Worm (Caenorhabditis elegans) whole organism, L2 larva: ENCODE measurements around the gene F56D5.5.

ENCODE experiments used
- C34F6.9 ChIP-seq: fragments of 150-350 bp; optimal IDR thresholded peaks from 2 replicates; lab custom pipeline; 2014; ENCODE audit warnings: missing biosample characterization, missing genetic modification characterization
- F13H6.1 ChIP-seq: sonication (generic microtip); optimal IDR thresholded peaks from 2 replicates; lab custom pipeline; 2016; ENCODE audit warnings: missing genetic modification characterization, missing compliant biosample characterization
- R02D3.7 ChIP-seq: fragments of 150-350 bp; optimal IDR thresholded peaks from 2 replicates; lab custom pipeline; 2014; ENCODE audit warnings: missing biosample characterization, missing genetic modification characterization
- Y55F3AM.14 ChIP-seq: fragments of 200-800 bp; sonication (Bioruptor generic); optimal IDR thresholded peaks from 2 replicates; lab custom pipeline; 2018; ENCODE audit warnings: mild to moderate bottlenecking, missing genetic modification characterization, missing compliant biosample characterization
- ZK546.5 ChIP-seq: sonication (generic microtip); optimal IDR thresholded peaks from 2 replicates; lab custom pipeline; 2017; ENCODE audit warnings: missing biosample characterization, missing genetic modification characterization
- ama-1 ChIP-seq: fragments of 150-350 bp; optimal IDR thresholded peaks from 2 replicates; lab custom pipeline; 2018; ENCODE audit warnings: inconsistent platforms
- blmp-1 ChIP-seq: sonication (generic microtip); optimal IDR thresholded peaks from 2 replicates; lab custom pipeline; 2017; ENCODE audit warnings: missing genetic modification characterization, mild to moderate bottlenecking, missing compliant biosample characterization, antibody characterized with exemption, moderate library complexity; ENCODE audit not compliant: insufficient read depth
- ceh-82 ChIP-seq: fragments of 150-350 bp; optimal IDR thresholded peaks from 2 replicates; lab custom pipeline; 2014; ENCODE audit warnings: missing biosample characterization, missing genetic modification characterization
- dmd-4 ChIP-seq: sonication (generic microtip); optimal IDR thresholded peaks from 2 replicates; lab custom pipeline; 2017; ENCODE audit warnings: missing biosample characterization, missing genetic modification characterization
- egl-27 ChIP-seq: sonication (generic microtip); optimal IDR thresholded peaks from 3 replicates; lab custom pipeline; 2017; ENCODE audit warnings: missing biosample characterization, missing genetic modification reagents, missing genetic modification characterization
- elt-1 ChIP-seq: fragments of 150-350 bp; optimal IDR thresholded peaks from 2 replicates; lab custom pipeline; 2014; ENCODE audit warnings: missing biosample characterization, missing genetic modification characterization
- elt-3 ChIP-seq: sonication (generic microtip); optimal IDR thresholded peaks from 2 replicates; lab custom pipeline; 2017; ENCODE audit warnings: missing biosample characterization, missing genetic modification characterization
- fos-1 ChIP-seq: fragments of 150-350 bp; optimal IDR thresholded peaks from 2 replicates; lab custom pipeline; 2014; ENCODE audit warnings: missing biosample characterization, missing genetic modification characterization
- gmeb-1 ChIP-seq: fragments of 150-350 bp; optimal IDR thresholded peaks from 2 replicates; lab custom pipeline; 2014; ENCODE audit warnings: missing biosample characterization, missing genetic modification characterization
- lin-11 ChIP-seq: fragments of 150-350 bp; sonication (generic microtip); optimal IDR thresholded peaks from 2 replicates; lab custom pipeline; 2014; ENCODE audit warnings: missing biosample characterization, missing genetic modification characterization, inconsistent platforms, mixed read lengths
- lin-13 ChIP-seq: fragments of 150-350 bp; optimal IDR thresholded peaks from 2 replicates; lab custom pipeline; 2014; ENCODE audit warnings: missing biosample characterization, missing genetic modification reagents, missing genetic modification characterization
- lin-39 ChIP-seq: fragments of 150-350 bp; optimal IDR thresholded peaks from 2 replicates; lab custom pipeline; 2014; ENCODE audit warnings: missing biosample characterization, missing genetic modification reagents, missing genetic modification characterization
- mab-5 ChIP-seq: fragments of 150-350 bp; optimal IDR thresholded peaks from 2 replicates; lab custom pipeline; 2014; ENCODE audit warnings: missing biosample characterization, missing genetic modification characterization
- mbf-1 ChIP-seq: sonication (generic microtip); optimal IDR thresholded peaks from 2 replicates; lab custom pipeline; 2017; ENCODE audit warnings: missing biosample characterization, missing genetic modification characterization
- mdl-1 ChIP-seq, 2 experiments: fragments of 150-350 bp in 1 of 2; sonication (generic microtip) in 1 of 2; optimal IDR thresholded peaks; 2 replicates each; lab custom pipeline; 2017; ENCODE audit warnings: missing biosample characterization in 2 of 2, missing genetic modification characterization in 2 of 2
- nhr-11 ChIP-seq: fragments of 150-350 bp; optimal IDR thresholded peaks from 2 replicates; lab custom pipeline; 2014; ENCODE audit warnings: missing biosample characterization, missing genetic modification characterization
- nhr-12 ChIP-seq: fragments of 150-350 bp; optimal IDR thresholded peaks from 2 replicates; lab custom pipeline; 2014; ENCODE audit warnings: missing biosample characterization, missing genetic modification characterization
- nhr-21 ChIP-seq: fragments of 150-350 bp; optimal IDR thresholded peaks from 2 replicates; lab custom pipeline; 2014; ENCODE audit warnings: missing biosample characterization, missing genetic modification characterization
- nhr-6 ChIP-seq: fragments of 150-350 bp; optimal IDR thresholded peaks from 2 replicates; lab custom pipeline; 2014; ENCODE audit warnings: missing biosample characterization, missing genetic modification characterization
- nhr-77 ChIP-seq: fragments of 150-350 bp; optimal IDR thresholded peaks from 2 replicates; lab custom pipeline; 2014; ENCODE audit warnings: missing biosample characterization, missing genetic modification characterization
- peb-1 ChIP-seq: fragments of 150-350 bp; optimal IDR thresholded peaks from 2 replicates; lab custom pipeline; 2014; ENCODE audit warnings: missing biosample characterization, missing genetic modification characterization
- skn-1 ChIP-seq: sonication (generic microtip); optimal IDR thresholded peaks from 2 replicates; lab custom pipeline; 2017; ENCODE audit warnings: missing biosample characterization, missing genetic modification characterization
- sma-3 ChIP-seq: sonication (generic microtip); optimal IDR thresholded peaks from 2 replicates; lab custom pipeline; 2016; ENCODE audit warnings: missing genetic modification reagents, missing genetic modification characterization, missing compliant biosample characterization
- sma-9 ChIP-seq, 2 experiments: fragments of 150-350 bp in 1 of 2; sonication (generic microtip) in 1 of 2; optimal IDR thresholded peaks; 2 replicates each; lab custom pipeline; 2014 to 2016; ENCODE audit warnings: missing genetic modification characterization in 2 of 2, mild to moderate bottlenecking in 1 of 2, missing biosample characterization in 1 of 2, missing compliant biosample characterization in 1 of 2, missing genetic modification reagents in 1 of 2, moderate library complexity in 1 of 2
- snpc-4 ChIP-seq: fragments of 150-350 bp; optimal IDR thresholded peaks from 2 replicates; lab custom pipeline; 2014; ENCODE audit warnings: missing biosample characterization, missing genetic modification characterization
- unc-39 ChIP-seq: fragments of 150-350 bp; optimal IDR thresholded peaks from 2 replicates; lab custom pipeline; 2014; ENCODE audit warnings: missing biosample characterization, missing genetic modification characterization
- unc-55 ChIP-seq: fragments of 150-350 bp; sonication (generic microtip); optimal IDR thresholded peaks from 3 replicates; lab custom pipeline; 2014; ENCODE audit warnings: missing biosample characterization, missing genetic modification reagents, missing genetic modification characterization
- unc-62 ChIP-seq: fragments of 150-350 bp; optimal IDR thresholded peaks from 2 replicates; lab custom pipeline; 2014; ENCODE audit warnings: missing biosample characterization, missing genetic modification reagents, missing genetic modification characterization
- zag-1 ChIP-seq: fragments of 150-350 bp; optimal IDR thresholded peaks from 2 replicates; lab custom pipeline; 2014; ENCODE audit warnings: missing biosample characterization, missing genetic modification characterization
- ztf-1 ChIP-seq: fragments of 200-800 bp; sonication (Bioruptor generic); conservative IDR thresholded peaks from 2 replicates; pipeline ENCODE4 v1.3.6; 2022; ENCODE audit warnings: missing genetic modification characterization, missing compliant biosample characterization
- ztf-4 ChIP-seq: fragments of 150-350 bp; optimal IDR thresholded peaks from 2 replicates; lab custom pipeline; 2014; ENCODE audit warnings: missing biosample characterization, missing genetic modification characterization

F56D5.5 gene

DNA sequence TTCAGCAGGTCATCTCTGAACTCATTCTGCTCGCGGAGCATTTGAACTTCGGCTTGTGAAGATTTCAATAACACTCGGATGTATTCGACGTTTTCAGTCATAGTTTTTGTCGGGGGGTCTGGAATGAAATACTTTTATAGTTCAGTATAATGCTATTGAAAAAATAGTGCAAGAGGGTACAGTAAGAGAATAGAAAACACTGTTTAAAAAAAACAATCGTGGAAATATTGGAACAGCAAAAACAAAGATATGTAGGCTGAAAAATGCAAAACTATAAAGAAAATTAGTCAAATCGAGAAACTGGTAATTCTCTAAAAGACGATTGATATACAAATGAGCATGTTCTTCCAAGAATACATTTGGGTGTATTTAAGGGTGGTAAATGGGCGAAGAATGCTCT lies at the start of gene F56D5.5:
F56D5.5 (minus strand) TSS at position 101 of the 400 bp plus-strand sequence.
- TF ChIP-seq ZK546.5 (tag; lab: Kevin White, UChicago) (no peak), sma-3 (GFP tag; lab: Kevin White, UChicago) (no peak), nhr-77 (tag; lab: Kevin White, UChicago) (no peak), nhr-21 (tag; lab: Kevin White, UChicago) (no peak), gmeb-1 (no peak), nhr-11 (tag; lab: Kevin White, UChicago) (no peak), unc-62 (GFP tag; lab: Kevin White, UChicago) (no peak), mbf-1 (tag; lab: Kevin White, UChicago) (no peak), lin-13 (GFP tag; lab: Kevin White, UChicago) (no peak), nhr-6 (no peak), mdl-1 (tag; optimal IDR thresholded peaks at IDR 0.05; lab: Kevin White, UChicago) (no peak), nhr-12 (tag; lab: Kevin White, UChicago) (no peak), skn-1 (tag; lab: Kevin White, UChicago) (no peak), zag-1 (no peak), unc-55 (GFP tag; lab: Kevin White, UChicago) (no peak)

ce11 chrIV:9457400-9457799 lies 49.5 kb upstream of the F56D5.5 start, which contains the start of gene cutl-17:
Gene cutl-17 (minus strand): TSS chrIV:9457500.
- no peak for TF ChIP-seq ZK546.5 (tag; lab: Kevin White, UChicago)
- no peak for TF ChIP-seq zag-1
- TF ChIP-seq lin-39 (tag; lab: Kevin White, UChicago), result no peak
- no peak for TF ChIP-seq unc-62 (GFP tag; lab: Kevin White, UChicago)
- no peak for TF ChIP-seq ztf-1 (GFP tag; lab: Robert Waterston, UW)

DNA sequence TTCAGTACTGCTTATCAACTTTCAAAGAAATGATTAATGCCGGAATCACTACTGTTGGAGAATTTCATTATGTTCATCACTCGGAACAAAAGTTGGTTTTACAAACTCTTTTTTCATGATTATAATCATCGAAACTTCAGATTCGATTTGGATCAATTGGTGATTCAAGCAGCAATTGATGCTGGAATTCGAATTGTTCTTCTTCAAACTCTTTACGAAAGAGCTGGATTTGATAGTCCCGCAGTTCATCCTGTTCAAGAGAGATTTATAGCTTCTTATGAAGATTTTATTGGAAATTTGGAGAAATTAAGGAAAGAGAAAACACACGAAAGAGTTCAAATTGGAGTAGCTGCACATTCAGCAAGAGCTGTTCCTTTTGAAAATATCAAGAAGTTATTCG lies 43.9 kb upstream of the F56D5.5 start:
- TF ChIP-seq nhr-21 (tag; lab: Kevin White, UChicago) (no peak), F13H6.1 (tag; lab: Kevin White, UChicago) (no peak), gmeb-1 (no peak), ama-1 (lab: Kevin White, UChicago) (no peak), lin-13 (GFP tag; lab: Kevin White, UChicago) (no peak), ceh-82 (no peak), unc-39 (tag; lab: Kevin White, UChicago) (no peak), mab-5 (tag; lab: Kevin White, UChicago) (no peak), sma-9 (GFP tag; optimal IDR thresholded peaks at IDR 0.05; lab: Kevin White, UChicago) (no peak), sma-9 (tag; optimal IDR thresholded peaks at IDR 0.05; lab: Kevin White, UChicago) (no peak), peb-1 (tag; lab: Kevin White, UChicago) (no peak), fos-1 (no peak), snpc-4 (tag; lab: Kevin White, UChicago) (no peak), Y55F3AM.14 (GFP tag; lab: Kevin White, UChicago) (no peak), C34F6.9 (tag; lab: Kevin White, UChicago) (no peak), R02D3.7 (tag; lab: Kevin White, UChicago) (no peak), blmp-1 (tag; lab: Kevin White, UChicago) (no peak), elt-3 (tag; lab: Kevin White, UChicago) (no peak), dmd-4 (tag; lab: Kevin White, UChicago) (no peak)

ce11 chrIV:9450375-9450774 lies 42.5 kb upstream of the F56D5.5 start, which contains the start of gene cpin-1:
Gene cpin-1 (plus strand): TSS chrIV:9450675.
- no peak for TF ChIP-seq F13H6.1 (tag; lab: Kevin White, UChicago)
- no peak for TF ChIP-seq ztf-4 (tag; lab: Kevin White, UChicago)
- no peak for TF ChIP-seq egl-27
- no peak for TF ChIP-seq lin-11
- TF ChIP-seq fos-1, result no peak
- no peak for TF ChIP-seq unc-55 (GFP tag; lab: Kevin White, UChicago)
- TF ChIP-seq ama-1 (lab: Kevin White, UChicago), result no peak
- no peak for TF ChIP-seq elt-1 (tag; lab: Kevin White, UChicago)
- TF ChIP-seq snpc-4 (tag; lab: Kevin White, UChicago), result no peak
- TF ChIP-seq peb-1 (tag; lab: Kevin White, UChicago), result no peak
